Fruit fly (Drosophila melanogaster): ENCODE results near the gene Pus1.

dm6 chr3R:20602599-20602998 is 10.1 kb upstream of the Pus1 start:
- TF ChIP-seq CG10654 (GFP tag; optimal IDR thresholded peaks at IDR 0.05): no peak
- no peak for TF ChIP-seq Gug (GFP tag; IDR thresholded peaks at IDR 0.05)
- no peak for TF ChIP-seq CG9437 (GFP tag; optimal IDR thresholded peaks at IDR 0.05)
- TF ChIP-seq jumu (GFP tag; optimal IDR thresholded peaks at IDR 0.05): no peak
- TF ChIP-seq CG1602 (GFP tag; optimal IDR thresholded peaks at IDR 0.05): no peak
- no peak for TF ChIP-seq CG42726 (GFP tag; IDR thresholded peaks at IDR 0.05; ENCODE audit: partially characterized antibody)
- TF ChIP-seq nmo (GFP tag; optimal IDR thresholded peaks at IDR 0.05): no peak
- no peak for TF ChIP-seq GATAe (GFP tag; conservative IDR thresholded peaks at IDR 0.05)

Data from whole organism, embryonic.